Fruit fly (Drosophila melanogaster) whole organism, embryonic: ENCODE data around the gene CG10621.

Experiments
- CG10209 ChIP-seq: fragments of 200-800 bp; sonication (Bioruptor generic); optimal IDR thresholded peaks from 3 replicates; lab custom pipeline; 2017; ENCODE audit warnings: missing biosample characterization, mild to moderate bottlenecking, missing genetic modification characterization, missing genetic modification reagents
- CG10431 ChIP-seq: fragments of 200-800 bp; sonication (Bioruptor generic); optimal IDR thresholded peaks from 3 replicates; lab custom pipeline; 2018; ENCODE audit warnings: missing biosample characterization, mild to moderate bottlenecking, missing genetic modification characterization
- CG10959 ChIP-seq: fragments of 200-800 bp; sonication (Bioruptor generic); IDR thresholded peaks from 2 replicates; pipeline ENCODE4 v1.3.6; 2022; ENCODE audit warnings: missing biosample characterization, missing genetic modification characterization
- CG11085 ChIP-seq: fragments of 200-800 bp; sonication (Bioruptor generic); IDR thresholded peaks from 2 replicates; pipeline ENCODE4 v1.3.6; 2022; ENCODE audit warnings: missing biosample characterization, missing genetic modification characterization
- CG12104 ChIP-seq: fragments of 200-800 bp; sonication (Bioruptor generic); optimal IDR thresholded peaks from 3 replicates; lab custom pipeline; 2016; ENCODE audit warnings: missing biosample characterization, missing genetic modification characterization
- CG12219 ChIP-seq: fragments of 200-800 bp; sonication (Bioruptor generic); optimal IDR thresholded peaks from 3 replicates; lab custom pipeline; 2018; ENCODE audit warnings: missing biosample characterization, mild to moderate bottlenecking, missing genetic modification characterization
- CG13287 ChIP-seq: fragments of 200-800 bp; sonication (Bioruptor generic); IDR thresholded peaks from 2 replicates; pipeline ENCODE4 v1.3.6; 2022; ENCODE audit warnings: missing biosample characterization, missing genetic modification characterization; ENCODE audit not compliant: partially characterized antibody
- CG14710 ChIP-seq: fragments of 200-800 bp; sonication (Bioruptor generic); optimal IDR thresholded peaks from 3 replicates; lab custom pipeline; 2019; ENCODE audit warnings: missing biosample characterization, mild to moderate bottlenecking, missing genetic modification characterization, moderate library complexity
- CG15269 ChIP-seq: fragments of 200-800 bp; sonication (Bioruptor generic); optimal IDR thresholded peaks from 2 replicates; lab custom pipeline; 2018; ENCODE audit warnings: missing biosample characterization, mild to moderate bottlenecking, missing genetic modification characterization, moderate library complexity
- CG1832 ChIP-seq: fragments of 200-800 bp; sonication (Bioruptor generic); optimal IDR thresholded peaks from 2 replicates; lab custom pipeline; 2017; ENCODE audit warnings: missing biosample characterization, mild to moderate bottlenecking, missing genetic modification characterization, inconsistent platforms
- CG2116 ChIP-seq: fragments of 200-800 bp; sonication (Bioruptor generic); optimal IDR thresholded peaks from 3 replicates; lab custom pipeline; 2018; ENCODE audit warnings: missing biosample characterization, mild to moderate bottlenecking, missing genetic modification characterization
- CG2129 ChIP-seq: fragments of 200-800 bp; sonication (Bioruptor generic); IDR thresholded peaks from 2 replicates; pipeline ENCODE4 v1.3.6; 2022; ENCODE audit warnings: missing biosample characterization, missing genetic modification characterization; ENCODE audit not compliant: partially characterized antibody
- CG2712 ChIP-seq: fragments of 200-800 bp; optimal IDR thresholded peaks from 3 replicates; lab custom pipeline; 2019; ENCODE audit warnings: missing biosample characterization, mild to moderate bottlenecking, missing genetic modification characterization, moderate library complexity
- CG2889 ChIP-seq: fragments of 200-800 bp; sonication (Bioruptor generic); IDR thresholded peaks from 3 replicates; pipeline ENCODE4 v1.3.6; 2022; ENCODE audit warnings: missing biosample characterization, missing genetic modification characterization
- CG32532 ChIP-seq: fragments of 200-800 bp; sonication (Bioruptor generic); IDR thresholded peaks from 2 replicates; pipeline ENCODE4 v1.3.6; 2022; ENCODE audit warnings: missing biosample characterization, missing genetic modification characterization
- CG4820 ChIP-seq: fragments of 200-800 bp; sonication (Bioruptor generic); optimal IDR thresholded peaks from 3 replicates; lab custom pipeline; 2016; ENCODE audit warnings: missing biosample characterization, missing genetic modification characterization
- CG5953 ChIP-seq: fragments of 200-800 bp; sonication (Bioruptor generic); IDR thresholded peaks from 2 replicates; pipeline ENCODE4 v1.3.6; 2022; ENCODE audit warnings: missing biosample characterization, missing genetic modification characterization
- CG6765 ChIP-seq: fragments of 200-800 bp; sonication (Bioruptor generic); optimal IDR thresholded peaks from 3 replicates; lab custom pipeline; 2017; ENCODE audit warnings: missing biosample characterization, mild to moderate bottlenecking, missing genetic modification characterization
- CG9817 ChIP-seq: fragments of 200-800 bp; sonication (Bioruptor generic); optimal IDR thresholded peaks from 2 replicates; lab custom pipeline; 2018; ENCODE audit warnings: missing biosample characterization, mild to moderate bottlenecking, missing genetic modification characterization, moderate library complexity
- Camta ChIP-seq: fragments of 200-800 bp; sonication (Bioruptor generic); optimal IDR thresholded peaks from 2 replicates; lab custom pipeline; 2016; ENCODE audit warnings: missing biosample characterization, missing genetic modification characterization
- D ChIP-seq, 2 experiments: fragments of 200-800 bp in 1 of 2; fragments of >200 bp in 1 of 2; sonication (Bioruptor generic) in 1 of 2; optimal IDR thresholded peaks; 2 replicates in 1 of 2; 3 replicates in 1 of 2; lab custom pipeline; 2017; ENCODE audit warnings: mild to moderate bottlenecking in 1 of 2, missing biosample characterization in 1 of 2, missing genetic modification characterization in 1 of 2, missing genetic modification reagents in 1 of 2
- Deaf1 ChIP-seq: fragments of 200-800 bp; optimal IDR thresholded peaks from 3 replicates; lab custom pipeline; 2019; ENCODE audit warnings: missing biosample characterization, mild to moderate bottlenecking, missing genetic modification characterization, moderate library complexity
- Gug ChIP-seq: fragments of 200-800 bp; sonication (Bioruptor generic); IDR thresholded peaks from 4 replicates; pipeline ENCODE4 v1.3.6; 2022; ENCODE audit warnings: missing biosample characterization, missing genetic modification characterization
- HLH4C ChIP-seq: fragments of 200-800 bp; sonication (Bioruptor generic); IDR thresholded peaks from 3 replicates; pipeline ENCODE4 v1.3.6; 2022; ENCODE audit warnings: missing biosample characterization, missing genetic modification characterization; ENCODE audit not compliant: partially characterized antibody
- Hr39 ChIP-seq: fragments of >200 bp; optimal IDR thresholded peaks from 2 replicates; lab custom pipeline; 2017
- Lim3 ChIP-seq: fragments of 200-800 bp; sonication (Bioruptor generic); IDR thresholded peaks from 2 replicates; pipeline ENCODE4 v1.3.6; 2022; ENCODE audit warnings: missing biosample characterization, missing genetic modification characterization
- NFAT ChIP-seq: fragments of 200-800 bp; sonication (Bioruptor generic); IDR thresholded peaks from 2 replicates; pipeline ENCODE4 v1.3.6; 2022; ENCODE audit warnings: missing biosample characterization, missing genetic modification characterization
- NK7.1 ChIP-seq: fragments of 200-800 bp; sonication (Bioruptor generic); optimal IDR thresholded peaks from 3 replicates; lab custom pipeline; 2016; ENCODE audit warnings: missing biosample characterization, missing genetic modification characterization
- Opbp ChIP-seq: fragments of 200-800 bp; sonication (Bioruptor generic); IDR thresholded peaks from 3 replicates; pipeline ENCODE4 v1.3.6; 2022; ENCODE audit warnings: missing biosample characterization, missing genetic modification characterization; ENCODE audit not compliant: partially characterized antibody
- Sry-β ChIP-seq: fragments of 200-800 bp; sonication (Bioruptor generic); optimal IDR thresholded peaks from 2 replicates; lab custom pipeline; 2018; ENCODE audit warnings: missing biosample characterization, mild to moderate bottlenecking, missing genetic modification characterization, moderate library complexity
- Vsx1 ChIP-seq: fragments of 200-800 bp; sonication (Bioruptor generic); optimal IDR thresholded peaks from 2 replicates; lab custom pipeline; 2017; ENCODE audit warnings: missing biosample characterization, mild to moderate bottlenecking, missing genetic modification characterization, missing genetic modification reagents
- ftz-f1 ChIP-seq: fragments of 200-800 bp; sonication (Bioruptor generic); optimal IDR thresholded peaks from 2 replicates; lab custom pipeline; 2016; ENCODE audit warnings: missing biosample characterization, missing genetic modification characterization
- gcm2 ChIP-seq: fragments of 200-800 bp; sonication (Bioruptor generic); optimal IDR thresholded peaks from 2 replicates; lab custom pipeline; 2016; ENCODE audit warnings: missing biosample characterization, missing genetic modification characterization
- gsb-n ChIP-seq: fragments of 200-800 bp; sonication (Bioruptor generic); optimal IDR thresholded peaks from 3 replicates; lab custom pipeline; 2018; ENCODE audit warnings: missing biosample characterization, mild to moderate bottlenecking, missing genetic modification characterization
- ham ChIP-seq: fragments of 200-800 bp; sonication (Bioruptor generic); IDR thresholded peaks from 2 replicates; pipeline ENCODE4 v1.3.6; 2022; ENCODE audit warnings: missing biosample characterization, missing genetic modification characterization
- her ChIP-seq: fragments of 200-800 bp; sonication (Bioruptor generic); optimal IDR thresholded peaks from 2 replicates; lab custom pipeline; 2016; ENCODE audit warnings: missing biosample characterization, missing genetic modification characterization
- hkb ChIP-seq, 2 experiments: fragments of 200-800 bp in 1 of 2; fragments of >200 bp in 1 of 2; sonication (Bioruptor generic) in 1 of 2; IDR thresholded peaks in 1 of 2; optimal IDR thresholded peaks in 1 of 2; 2 replicates each; pipeline versions ENCODE4 v1.3.6 to Lab custom; 2017 to 2022; ENCODE audit warnings: missing biosample characterization in 1 of 2, missing genetic modification characterization in 1 of 2
- mld ChIP-seq: fragments of 200-800 bp; sonication (Bioruptor generic); IDR thresholded peaks from 3 replicates; pipeline ENCODE4 v1.3.6; 2022; ENCODE audit warnings: missing biosample characterization, missing genetic modification characterization; ENCODE audit not compliant: partially characterized antibody
- pfk ChIP-seq: fragments of 200-800 bp; sonication (Bioruptor generic); optimal IDR thresholded peaks from 2 replicates; lab custom pipeline; 2018; ENCODE audit warnings: missing biosample characterization, mild to moderate bottlenecking, missing genetic modification characterization, moderate library complexity
- pho ChIP-seq: fragments of 200-800 bp; sonication (Bioruptor generic); optimal IDR thresholded peaks from 2 replicates; lab custom pipeline; 2016; ENCODE audit warnings: missing biosample characterization, missing genetic modification characterization
- prd ChIP-seq, 3 experiments: fragments of >200 bp in 2 of 3; fragments of 200-800 bp in 1 of 3; sonication (Bioruptor generic) in 1 of 3; optimal IDR thresholded peaks in 2 of 3; IDR thresholded peaks in 1 of 3; 2 replicates in 2 of 3; 3 replicates in 1 of 3; pipeline versions ENCODE4 v1.3.6 to Lab custom; 2017 to 2022; ENCODE audit warnings: missing biosample characterization in 1 of 3, missing genetic modification characterization in 1 of 3
- ranshi ChIP-seq: fragments of 200-800 bp; sonication (Bioruptor generic); IDR thresholded peaks from 2 replicates; pipeline ENCODE4 v1.3.6; 2022; ENCODE audit warnings: missing biosample characterization, missing genetic modification characterization
- schlank ChIP-seq: fragments of 200-800 bp; sonication (Bioruptor generic); optimal IDR thresholded peaks from 2 replicates; lab custom pipeline; 2018; ENCODE audit warnings: missing biosample characterization, mild to moderate bottlenecking, missing genetic modification characterization
- sim ChIP-seq: fragments of 200-800 bp; sonication (Bioruptor generic); IDR thresholded peaks from 2 replicates; pipeline ENCODE4 v1.3.6; 2022; ENCODE audit warnings: missing biosample characterization, missing genetic modification characterization
- sisA ChIP-seq: fragments of 200-800 bp; sonication (Bioruptor generic); IDR thresholded peaks from 2 replicates; pipeline ENCODE4 v1.3.6; 2022; ENCODE audit warnings: missing biosample characterization, missing genetic modification characterization
- sqz ChIP-seq: fragments of 200-800 bp; sonication (Bioruptor generic); optimal IDR thresholded peaks from 3 replicates; lab custom pipeline; 2018; ENCODE audit warnings: missing biosample characterization, mild to moderate bottlenecking, missing genetic modification characterization
- ttk ChIP-seq: fragments of 200-800 bp; sonication (Bioruptor generic); IDR thresholded peaks from 2 replicates; pipeline ENCODE4 v2.1.2; 2022; ENCODE audit warnings: missing biosample characterization, missing genetic modification characterization
- unpg ChIP-seq: fragments of 200-800 bp; sonication (Bioruptor generic); optimal IDR thresholded peaks from 3 replicates; lab custom pipeline; 2018; ENCODE audit warnings: missing biosample characterization, mild to moderate bottlenecking, missing genetic modification characterization, moderate library complexity
- wor ChIP-seq: fragments of 200-800 bp; sonication (Bioruptor generic); IDR thresholded peaks from 2 replicates; pipeline ENCODE4 v1.3.6; 2022; ENCODE audit warnings: missing biosample characterization, missing genetic modification characterization

CG10621 gene

dm6 chr2L:18981947-18982579 is 27.8 kb upstream of the CG10621 start (continued):
- TF ChIP-seq CG10959 (no peak), ranshi (no peak), gcm2 (GFP tag; lab: Kevin White, UChicago) (no peak), CG15269 (tag; lab: Kevin White, UChicago) (peak; percentile 28), prd (optimal IDR thresholded peaks at IDR 0.05; lab: Kevin White, UChicago) (no peak), prd (GFP tag; IDR thresholded peaks at IDR 0.05; lab: Robert Waterston, UW) (peak; percentile 44; the same call in 2 of the 3 replicates), CG2889 (GFP tag; lab: Robert Waterston, UW) (no peak), Opbp (GFP tag; lab: Robert Waterston, UW) (no peak), sisA (GFP tag; lab: Robert Waterston, UW) (no peak), Deaf1 (tag; lab: Kevin White, UChicago) (no peak), CG1832 (GFP tag; lab: Kevin White, UChicago) (no peak), NK7.1 (no peak), CG9817 (tag; lab: Kevin White, UChicago) (no peak), pho (no peak), NFAT (no peak), CG2712 (tag; lab: Kevin White, UChicago) (peak; percentile 65), CG32532 (GFP tag; lab: Robert Waterston, UW) (no peak), CG10431 (GFP tag; lab: Kevin White, UChicago) (peak; percentile 55), CG4820 (GFP tag; lab: Kevin White, UChicago) (peak; percentile 18), sim (GFP tag; lab: Robert Waterston, UW) (0 out of 2 replicates have a peak, but pooled peaks have one; percentile 40), CG11085 (GFP tag; lab: Robert Waterston, UW) (no peak), CG5953 (no peak), pfk (no peak), sqz (no peak), Hr39 (no peak), CG2129 (GFP tag; lab: Robert Waterston, UW) (no peak), CG14710 (tag; lab: Kevin White, UChicago) (peak; percentile 22), wor (GFP tag; lab: Robert Waterston, UW) (no peak), ftz-f1 (GFP tag; lab: Kevin White, UChicago) (no peak), ttk (no peak), CG12104 (GFP tag; lab: Kevin White, UChicago) (no peak), HLH4C (GFP tag; lab: Robert Waterston, UW) (no peak), Camta (GFP tag; lab: Kevin White, UChicago) (no peak), CG13287 (GFP tag; lab: Robert Waterston, UW) (no peak), CG10209 (GFP tag; lab: Kevin White, UChicago) (peak; percentile 27), CG2116 (GFP tag; lab: Kevin White, UChicago) (no peak), mld (no peak), D (optimal IDR thresholded peaks at IDR 0.05; lab: Kevin White, UChicago) (no peak), D (GFP tag; optimal IDR thresholded peaks at IDR 0.05; lab: Kevin White, UChicago) (peak; percentile 61), Gug (GFP tag; lab: Robert Waterston, UW) (no peak), Lim3 (GFP tag; lab: Robert Waterston, UW) (no peak), schlank (tag; lab: Kevin White, UChicago) (no peak), gsb-n (peak; percentile 59), CG12219 (no peak), unpg (GFP tag; lab: Kevin White, UChicago) (peak; percentile 31), Vsx1 (peak; percentile 36), ham (GFP tag; lab: Robert Waterston, UW) (no peak), hkb (optimal IDR thresholded peaks at IDR 0.05; lab: Kevin White, UChicago) (no peak), hkb (GFP tag; IDR thresholded peaks at IDR 0.05; lab: Robert Waterston, UW) (no peak), Sry-β (GFP tag; lab: Kevin White, UChicago) (no peak), CG6765 (GFP tag; lab: Kevin White, UChicago) (no peak), her (GFP tag; lab: Kevin White, UChicago) (no peak)
